Worm (Caenorhabditis elegans) whole organism, L4 larva: Measurements from ENCODE around the gene W08F4.1.

ENCODE experiments used
- D1046.2 ChIP-seq: fragments of 200-800 bp; sonication (Bioruptor generic); IDR thresholded peaks from 2 replicates; pipeline ENCODE4 v1.3.6; 2022; ENCODE audit warnings: missing genetic modification characterization, missing compliant biosample characterization
- F10B5.3 ChIP-seq: sonication (generic microtip); optimal IDR thresholded peaks from 2 replicates; lab custom pipeline; 2016; ENCODE audit warnings: mild to moderate bottlenecking, missing genetic modification characterization, missing compliant biosample characterization
- F26F4.8 ChIP-seq: fragments of 200-800 bp; sonication (Bioruptor generic); conservative IDR thresholded peaks from 2 replicates; pipeline ENCODE4 v1.3.6; 2022; ENCODE audit warnings: missing genetic modification characterization, missing compliant biosample characterization
- F44E2.7 ChIP-seq: fragments of 200-800 bp; sonication (Bioruptor generic); IDR thresholded peaks from 2 replicates; pipeline ENCODE4 v2.1.2; 2022; ENCODE audit warnings: missing genetic modification characterization, missing compliant biosample characterization
- F49E8.2 ChIP-seq: sonication (generic microtip); optimal IDR thresholded peaks from 2 replicates; lab custom pipeline; 2016; ENCODE audit warnings: missing compliant biosample characterization, mild to moderate bottlenecking, missing genetic modification characterization, borderline replicate concordance
- T26A8.4 ChIP-seq: fragments of 200-800 bp; sonication (Bioruptor generic); IDR thresholded peaks from 2 replicates; pipeline ENCODE4 v1.3.6; 2022; ENCODE audit warnings: missing genetic modification characterization, missing compliant biosample characterization
- Y105C5A.15 ChIP-seq: fragments of 200-800 bp; sonication (Bioruptor generic); IDR thresholded peaks from 2 replicates; pipeline ENCODE4 v1.3.6; 2022; ENCODE audit warnings: missing genetic modification characterization, missing compliant biosample characterization
- Y48G9A.11 ChIP-seq: fragments of 200-800 bp; sonication (Bioruptor generic); IDR thresholded peaks from 2 replicates; pipeline ENCODE4 v1.3.6; 2022; ENCODE audit warnings: missing genetic modification reagents, missing genetic modification characterization, missing compliant biosample characterization
- ZK337.2 ChIP-seq: fragments of 200-800 bp; sonication (Bioruptor generic); IDR thresholded peaks from 2 replicates; pipeline ENCODE4 v1.3.6; 2022; ENCODE audit warnings: missing genetic modification reagents, missing genetic modification characterization, missing compliant biosample characterization
- ceh-20 ChIP-seq: fragments of 200-800 bp; sonication (Bioruptor generic); IDR thresholded peaks from 2 replicates; pipeline ENCODE4 v1.3.6; 2022; ENCODE audit warnings: missing genetic modification reagents, missing genetic modification characterization, missing compliant biosample characterization
- daf-19 ChIP-seq: fragments of 200-800 bp; sonication (Bioruptor generic); conservative IDR thresholded peaks from 2 replicates; pipeline ENCODE4 v1.3.6; 2022; ENCODE audit warnings: missing genetic modification characterization, missing compliant biosample characterization
- daf-8 ChIP-seq: fragments of 200-800 bp; sonication (Bioruptor generic); IDR thresholded peaks from 2 replicates; pipeline ENCODE4 v1.3.6; 2022; ENCODE audit warnings: missing genetic modification characterization, missing compliant biosample characterization
- dmd-8 ChIP-seq: fragments of 200-800 bp; sonication (Bioruptor generic); IDR thresholded peaks from 2 replicates; pipeline ENCODE4 v1.3.6; 2022; ENCODE audit warnings: missing genetic modification characterization, missing compliant biosample characterization
- dpl-1 ChIP-seq: fragments of 150-350 bp; optimal IDR thresholded peaks from 2 replicates; lab custom pipeline; 2014; ENCODE audit warnings: missing biosample characterization, missing genetic modification reagents, missing genetic modification characterization
- duxl-1 ChIP-seq: sonication (generic microtip); optimal IDR thresholded peaks from 2 replicates; lab custom pipeline; 2016; ENCODE audit warnings: mild to moderate bottlenecking, missing genetic modification characterization, moderate library complexity, missing compliant biosample characterization; ENCODE audit not compliant: poor library complexity
- dve-1 ChIP-seq: sonication (generic microtip); optimal IDR thresholded peaks from 2 replicates; lab custom pipeline; 2017; ENCODE audit warnings: antibody characterized with exemption, mild to moderate bottlenecking, missing genetic modification characterization, missing compliant biosample characterization; ENCODE audit not compliant: insufficient read depth
- fos-1 ChIP-seq: fragments of 150-350 bp; optimal IDR thresholded peaks from 2 replicates; lab custom pipeline; 2014; ENCODE audit warnings: missing biosample characterization, missing genetic modification characterization
- jun-1 ChIP-seq: fragments of 150-350 bp; optimal IDR thresholded peaks from 2 replicates; lab custom pipeline; 2014; ENCODE audit warnings: missing biosample characterization, missing genetic modification reagents, missing genetic modification characterization
- lin-1 ChIP-seq: fragments of 200-800 bp; sonication (Bioruptor generic); IDR thresholded peaks from 2 replicates; pipeline ENCODE4 v1.3.6; 2022; ENCODE audit warnings: missing genetic modification reagents, missing genetic modification characterization, missing compliant biosample characterization
- lin-15B ChIP-seq: fragments of 150-350 bp; sonication (generic microtip); optimal IDR thresholded peaks from 3 replicates; lab custom pipeline; 2014; ENCODE audit warnings: missing biosample characterization, missing genetic modification characterization
- lin-29 ChIP-seq: fragments of 200-800 bp; sonication (Bioruptor generic); IDR thresholded peaks from 2 replicates; pipeline ENCODE4 v1.3.6; 2022; ENCODE audit warnings: missing genetic modification reagents, missing genetic modification characterization, missing compliant biosample characterization
- lin-38 ChIP-seq: fragments of 200-800 bp; sonication (Bioruptor generic); IDR thresholded peaks from 2 replicates; pipeline ENCODE4 v1.3.6; 2022; ENCODE audit warnings: missing genetic modification reagents, missing genetic modification characterization, missing compliant biosample characterization
- madf-9 ChIP-seq: fragments of 200-800 bp; sonication (Bioruptor generic); conservative IDR thresholded peaks from 2 replicates; pipeline ENCODE4 v1.3.6; 2022; ENCODE audit warnings: missing genetic modification reagents, missing genetic modification characterization, missing compliant biosample characterization
- mep-1 ChIP-seq: fragments of 150-350 bp; sonication (generic microtip); optimal IDR thresholded peaks from 3 replicates; lab custom pipeline; 2014; ENCODE audit warnings: missing biosample characterization, missing genetic modification characterization
- mes-2 ChIP-seq: sonication (generic microtip); optimal IDR thresholded peaks from 2 replicates; lab custom pipeline; 2016; ENCODE audit warnings: missing genotype, mild to moderate bottlenecking, missing genetic modification characterization, missing compliant biosample characterization; ENCODE audit not compliant: poor library complexity, severe bottlenecking
- nhr-111 ChIP-seq: fragments of 200-800 bp; sonication (Bioruptor generic); optimal IDR thresholded peaks from 2 replicates; lab custom pipeline; 2018; ENCODE audit warnings: mild to moderate bottlenecking, missing genetic modification characterization, missing compliant biosample characterization
- nhr-237 ChIP-seq: sonication (generic microtip); optimal IDR thresholded peaks from 2 replicates; lab custom pipeline; 2017; ENCODE audit warnings: missing biosample characterization, missing genetic modification characterization
- nhr-41 ChIP-seq: fragments of 200-800 bp; sonication (Bioruptor generic); IDR thresholded peaks from 2 replicates; pipeline ENCODE4 v1.3.6; 2022; ENCODE audit warnings: missing genetic modification reagents, missing genetic modification characterization, missing compliant biosample characterization
- nhr-42 ChIP-seq: fragments of 200-800 bp; sonication (Bioruptor generic); IDR thresholded peaks from 2 replicates; pipeline ENCODE4 v1.3.6; 2022; ENCODE audit warnings: missing genetic modification characterization, missing compliant biosample characterization
- php-3 ChIP-seq: fragments of 200-800 bp; sonication (Bioruptor generic); IDR thresholded peaks from 2 replicates; pipeline ENCODE4 v1.3.6; 2022; ENCODE audit warnings: missing genetic modification reagents, missing genetic modification characterization, missing compliant biosample characterization
- saeg-2 ChIP-seq: fragments of 200-800 bp; sonication (Bioruptor generic); IDR thresholded peaks from 2 replicates; pipeline ENCODE4 v1.3.6; 2022; ENCODE audit warnings: missing genetic modification reagents, missing genetic modification characterization, missing compliant biosample characterization
- snpc-1.2 ChIP-seq: fragments of 200-800 bp; sonication (Bioruptor generic); IDR thresholded peaks from 2 replicates; pipeline ENCODE4 v1.3.6; 2022; ENCODE audit warnings: missing genetic modification reagents, missing genetic modification characterization, missing compliant biosample characterization
- spr-3 ChIP-seq: fragments of 200-800 bp; sonication (Bioruptor generic); optimal IDR thresholded peaks from 2 replicates; lab custom pipeline; 2018; ENCODE audit warnings: mild to moderate bottlenecking, missing genetic modification characterization, missing compliant biosample characterization
- vab-7 ChIP-seq: fragments of 200-800 bp; sonication (Bioruptor generic); IDR thresholded peaks from 2 replicates; pipeline ENCODE4 v1.3.6; 2022; ENCODE audit warnings: missing genetic modification reagents, missing genetic modification characterization, missing compliant biosample characterization

Gene W08F4.1

ce11 chrII:580189-580643, 13.1 kb upstream of the W08F4.1 start, which contains the start of the genes cdc-37 and W08F4.3:
Gene cdc-37, minus strand, starts transcription at chrII:580593.
Gene W08F4.3, plus strand, starts transcription at chrII:580602.
- peak; percentile 51 for TF ChIP-seq mes-2
- TF ChIP-seq ceh-20 (GFP tag; lab: Robert Waterston, UW) = no peak
- peak; percentile 8 for TF ChIP-seq dpl-1
- TF ChIP-seq jun-1 (tag; lab: Kevin White, UChicago) = no peak
- TF ChIP-seq F10B5.3 = no peak
- no peak for TF ChIP-seq Y105C5A.15 (GFP tag; lab: Robert Waterston, UW)
- TF ChIP-seq Y48G9A.11 = peak; percentile 43; the same call in 1 of the 2 replicates
- TF ChIP-seq daf-8 (GFP tag; lab: Robert Waterston, UW) = no peak
- peak; percentile 60 for TF ChIP-seq lin-38 (GFP tag; lab: Robert Waterston, UW)

ce11 chrII:581983-582382, 11.3 kb upstream of the W08F4.1 start:
- TF ChIP-seq lin-38 (GFP tag; lab: Robert Waterston, UW) (peak; percentile 41), dmd-8 (GFP tag; lab: Robert Waterston, UW) (peak; percentile 63; the same call in 1 of the 2 replicates), duxl-1 (tag; lab: Kevin White, UChicago) (peak; percentile 24), madf-9 (no peak), F49E8.2 (tag; lab: Kevin White, UChicago) (peak; percentile 46), lin-15B (tag; lab: Kevin White, UChicago) (no peak), T26A8.4 (GFP tag; lab: Robert Waterston, UW) (no peak), snpc-1.2 (0 out of 2 replicates have a peak, but pooled peaks have one; percentile 39)

ce11 chrII:582649-583048, 10.7 kb upstream of the W08F4.1 start, which contains the start of gene fbxb-14:
Gene fbxb-14, minus strand, starts transcription at chrII:582749.
- TF ChIP-seq nhr-111 (GFP tag; lab: Kevin White, UChicago) (no peak), D1046.2 (no peak)

DNA sequence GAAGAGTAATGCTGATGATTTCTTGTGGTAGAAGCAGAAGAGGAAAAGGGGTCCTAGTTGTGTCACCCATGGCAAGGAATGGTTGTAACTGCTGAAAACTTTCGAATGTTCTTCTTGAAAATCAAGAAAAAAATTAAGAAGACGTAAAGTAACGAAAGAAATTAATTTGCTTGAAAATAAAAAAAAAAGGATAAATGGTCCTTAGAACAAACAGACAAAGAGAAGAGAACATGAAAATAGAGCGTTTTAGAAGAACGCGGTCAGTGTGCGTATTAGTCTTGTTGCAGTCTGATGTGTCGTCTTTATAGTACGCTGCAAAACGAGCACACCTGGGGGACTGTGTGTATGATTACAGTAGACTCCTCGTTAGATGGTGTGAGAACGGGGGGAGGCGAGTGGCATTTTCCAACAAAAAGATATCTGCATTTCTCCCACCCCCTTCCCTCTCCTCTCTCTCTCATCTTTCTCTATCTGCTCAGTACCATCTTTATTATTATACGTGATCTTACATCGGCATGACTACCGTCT, 8.9 kb upstream of the W08F4.1 start, which contains the start of the genes W08F4.12 and W08F4.13:
Gene W08F4.12, minus strand, starts transcription at position 101 of the 528 bp plus-strand sequence.
Gene W08F4.13, plus strand, starts transcription at position 478 of the 528 bp plus-strand sequence.
- TF ChIP-seq fos-1 (tag; lab: Kevin White, UChicago) (no peak), php-3 (GFP tag; lab: Robert Waterston, UW) (no peak), lin-29 (GFP tag; lab: Robert Waterston, UW) (no peak), saeg-2 (GFP tag; lab: Robert Waterston, UW) (no peak), madf-9 (no peak), T26A8.4 (GFP tag; lab: Robert Waterston, UW) (no peak), F26F4.8 (GFP tag; lab: Robert Waterston, UW) (no peak), vab-7 (GFP tag; lab: Robert Waterston, UW) (no peak), ZK337.2 (GFP tag; lab: Robert Waterston, UW) (no peak), lin-1 (GFP tag; lab: Robert Waterston, UW) (no peak), F44E2.7 (GFP tag; lab: Robert Waterston, UW) (no peak), daf-19 (GFP tag; lab: Robert Waterston, UW) (no peak)

DNA sequence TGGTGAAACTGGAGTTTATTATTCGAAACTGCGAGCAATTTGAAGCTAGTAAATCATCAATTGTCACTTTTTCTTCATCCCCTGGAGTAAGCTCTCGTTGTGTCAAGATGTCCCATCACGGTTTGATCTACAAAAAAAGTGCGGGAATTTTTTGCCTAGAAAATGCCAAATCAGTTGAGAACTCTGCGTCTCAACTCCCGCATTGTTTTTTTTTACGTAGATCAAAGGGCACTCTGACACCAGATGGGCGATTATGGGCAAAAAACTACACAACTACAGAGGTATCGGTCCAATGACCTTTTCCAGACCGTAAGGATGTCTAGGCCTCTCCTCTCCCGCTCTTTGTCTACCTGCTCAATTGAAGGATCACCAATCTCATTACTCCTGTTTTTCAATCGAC, 5.8 kb upstream of the W08F4.1 start, which contains the start of gene fbxb-34:
Gene fbxb-34, plus strand, starts transcription at position 301 of the 400 bp plus-strand sequence.
- no peak for TF ChIP-seq php-3 (GFP tag; lab: Robert Waterston, UW)
- no peak for TF ChIP-seq lin-38 (GFP tag; lab: Robert Waterston, UW)
- no peak for TF ChIP-seq nhr-237
- no peak for TF ChIP-seq dve-1 (tag; lab: Kevin White, UChicago)
- TF ChIP-seq nhr-41 (GFP tag; lab: Robert Waterston, UW) = no peak
- no peak for TF ChIP-seq spr-3 (GFP tag; lab: Kevin White, UChicago)
- no peak for TF ChIP-seq nhr-42
- TF ChIP-seq mep-1 (tag; lab: Kevin White, UChicago) = no peak
